Fruit fly (Drosophila melanogaster) whole organism, embryonic: Measurements from ENCODE around the gene Cow.

ENCODE experiments used
- Adf1 ChIP-seq: fragments of 200-800 bp; sonication (Bioruptor generic); IDR thresholded peaks from 2 replicates; pipeline ENCODE4 v1.3.6; 2022; ENCODE audit warnings: missing biosample characterization, missing genetic modification characterization
- B-H1 ChIP-seq: fragments of 200-800 bp; sonication (Bioruptor generic); IDR thresholded peaks from 3 replicates; pipeline ENCODE4 v1.3.6; 2022; ENCODE audit warnings: missing biosample characterization, missing genetic modification characterization
- CG10267 ChIP-seq: fragments of 200-800 bp; sonication (Bioruptor generic); optimal IDR thresholded peaks from 2 replicates; lab custom pipeline; 2018; ENCODE audit warnings: missing biosample characterization, mild to moderate bottlenecking, missing genetic modification characterization, moderate library complexity
- CG11085 ChIP-seq: fragments of 200-800 bp; sonication (Bioruptor generic); IDR thresholded peaks from 2 replicates; pipeline ENCODE4 v1.3.6; 2022; ENCODE audit warnings: missing biosample characterization, missing genetic modification characterization
- CG11504 ChIP-seq: fragments of 200-800 bp; sonication (Bioruptor generic); optimal IDR thresholded peaks from 3 replicates; lab custom pipeline; 2019; ENCODE audit warnings: missing biosample characterization, mild to moderate bottlenecking, missing genetic modification characterization, moderate library complexity
- CG11560 ChIP-seq: fragments of 200-800 bp; sonication (Bioruptor generic); IDR thresholded peaks from 3 replicates; pipeline ENCODE4 v1.3.6; 2022; ENCODE audit warnings: missing biosample characterization, missing genetic modification characterization
- CG11696 ChIP-seq: fragments of 200-800 bp; sonication (Bioruptor generic); IDR thresholded peaks from 2 replicates; pipeline ENCODE4 v1.3.6; 2022; ENCODE audit warnings: missing biosample characterization, missing genetic modification characterization
- CG12104 ChIP-seq: fragments of 200-800 bp; sonication (Bioruptor generic); optimal IDR thresholded peaks from 3 replicates; lab custom pipeline; 2016; ENCODE audit warnings: missing biosample characterization, missing genetic modification characterization
- CG13287 ChIP-seq: fragments of 200-800 bp; sonication (Bioruptor generic); IDR thresholded peaks from 2 replicates; pipeline ENCODE4 v1.3.6; 2022; ENCODE audit warnings: missing biosample characterization, missing genetic modification characterization; ENCODE audit not compliant: partially characterized antibody
- CG13296 ChIP-seq: fragments of 200-800 bp; sonication (Bioruptor generic); optimal IDR thresholded peaks from 3 replicates; lab custom pipeline; 2018; ENCODE audit warnings: missing biosample characterization, mild to moderate bottlenecking, missing genetic modification characterization
- CG13624 ChIP-seq: fragments of 200-800 bp; sonication (Bioruptor generic); optimal IDR thresholded peaks from 2 replicates; lab custom pipeline; 2016; ENCODE audit warnings: missing biosample characterization, missing genetic modification characterization
- CG14050 ChIP-seq: fragments of 200-800 bp; sonication (Bioruptor generic); IDR thresholded peaks from 3 replicates; pipeline ENCODE4 v1.3.6; 2022; ENCODE audit warnings: missing biosample characterization, missing genetic modification characterization
- CG1603 ChIP-seq: fragments of 200-800 bp; sonication (Bioruptor generic); optimal IDR thresholded peaks from 2 replicates; lab custom pipeline; 2019; ENCODE audit warnings: missing biosample characterization, mild to moderate bottlenecking, missing genetic modification characterization, moderate library complexity
- CG18599 ChIP-seq: fragments of 200-800 bp; sonication (Bioruptor generic); optimal IDR thresholded peaks from 3 replicates; lab custom pipeline; 2017; ENCODE audit warnings: missing biosample characterization, missing genetic modification characterization, mild to moderate bottlenecking, moderate library complexity, missing genetic modification reagents
- CG18764 ChIP-seq: fragments of 200-800 bp; sonication (Bioruptor generic); optimal IDR thresholded peaks from 3 replicates; lab custom pipeline; 2016; ENCODE audit warnings: missing biosample characterization, missing genetic modification characterization
- CG2116 ChIP-seq: fragments of 200-800 bp; sonication (Bioruptor generic); optimal IDR thresholded peaks from 3 replicates; lab custom pipeline; 2018; ENCODE audit warnings: missing biosample characterization, mild to moderate bottlenecking, missing genetic modification characterization
- CG2199 ChIP-seq: fragments of 200-800 bp; sonication (Bioruptor generic); IDR thresholded peaks from 3 replicates; pipeline ENCODE4 v1.3.6; 2022; ENCODE audit warnings: missing biosample characterization, missing genetic modification characterization
- CG2889 ChIP-seq: fragments of 200-800 bp; sonication (Bioruptor generic); IDR thresholded peaks from 3 replicates; pipeline ENCODE4 v1.3.6; 2022; ENCODE audit warnings: missing biosample characterization, missing genetic modification characterization
- CG31365 ChIP-seq: fragments of 200-800 bp; sonication (Bioruptor generic); optimal IDR thresholded peaks from 2 replicates; lab custom pipeline; 2018; ENCODE audit warnings: missing biosample characterization, mild to moderate bottlenecking, missing genetic modification characterization
- CG7271 ChIP-seq: fragments of 200-800 bp; sonication (Bioruptor generic); optimal IDR thresholded peaks from 2 replicates; lab custom pipeline; 2018; ENCODE audit warnings: missing biosample characterization, mild to moderate bottlenecking, missing genetic modification characterization, moderate library complexity
- CG8281 ChIP-seq: fragments of 200-800 bp; sonication (Bioruptor generic); optimal IDR thresholded peaks from 2 replicates; lab custom pipeline; 2018; ENCODE audit warnings: missing biosample characterization, mild to moderate bottlenecking, missing genetic modification characterization, moderate library complexity
- CG8359 ChIP-seq: fragments of 200-800 bp; sonication (Bioruptor generic); optimal IDR thresholded peaks from 2 replicates; lab custom pipeline; 2017; ENCODE audit warnings: missing biosample characterization, mild to moderate bottlenecking, missing genetic modification characterization, borderline replicate concordance
- CG8765 ChIP-seq: fragments of 200-800 bp; sonication (Bioruptor generic); IDR thresholded peaks from 2 replicates; pipeline ENCODE4 v1.3.6; 2022; ENCODE audit warnings: missing biosample characterization, missing genetic modification characterization
- CG9437 ChIP-seq: fragments of 200-800 bp; sonication (Bioruptor generic); optimal IDR thresholded peaks from 2 replicates; lab custom pipeline; 2018; ENCODE audit warnings: missing biosample characterization, mild to moderate bottlenecking, missing genetic modification characterization
- CG9817 ChIP-seq: fragments of 200-800 bp; sonication (Bioruptor generic); optimal IDR thresholded peaks from 2 replicates; lab custom pipeline; 2018; ENCODE audit warnings: missing biosample characterization, mild to moderate bottlenecking, missing genetic modification characterization, moderate library complexity
- CHES-1-like ChIP-seq: fragments of 200-800 bp; sonication (Bioruptor generic); optimal IDR thresholded peaks from 2 replicates; lab custom pipeline; 2016; ENCODE audit warnings: missing biosample characterization, missing genetic modification characterization
- Dad ChIP-seq: fragments of 200-800 bp; sonication (Bioruptor generic); optimal IDR thresholded peaks from 3 replicates; lab custom pipeline; 2016; ENCODE audit warnings: missing biosample characterization, missing genetic modification characterization
- Deaf1 ChIP-seq: fragments of 200-800 bp; optimal IDR thresholded peaks from 3 replicates; lab custom pipeline; 2019; ENCODE audit warnings: missing biosample characterization, mild to moderate bottlenecking, missing genetic modification characterization, moderate library complexity
- Dll ChIP-seq: fragments of 200-800 bp; sonication (Bioruptor generic); IDR thresholded peaks from 4 replicates; pipeline ENCODE4 v1.3.6; 2022; ENCODE audit warnings: missing biosample characterization, missing genetic modification characterization; ENCODE audit not compliant: partially characterized antibody
- Doc3 ChIP-seq: fragments of 200-800 bp; sonication (Bioruptor generic); IDR thresholded peaks from 3 replicates; pipeline ENCODE4 v1.3.6; 2022; ENCODE audit warnings: missing biosample characterization, missing genetic modification characterization; ENCODE audit not compliant: partially characterized antibody
- Dref ChIP-seq: fragments of 200-800 bp; sonication (Bioruptor generic); IDR thresholded peaks from 2 replicates; pipeline ENCODE4 v1.3.6; 2022; ENCODE audit warnings: missing biosample characterization, missing genetic modification characterization
- E2f1 ChIP-seq: fragments of 200-800 bp; sonication (Bioruptor generic); IDR thresholded peaks from 2 replicates; pipeline ENCODE4 v1.3.6; 2022; ENCODE audit warnings: missing biosample characterization, missing genetic modification characterization
- HmgD ChIP-seq: fragments of 200-800 bp; sonication (Bioruptor generic); optimal IDR thresholded peaks from 3 replicates; lab custom pipeline; 2016; ENCODE audit warnings: missing biosample characterization, missing genetic modification characterization
- MBD-R2 ChIP-seq: fragments of 200-800 bp; sonication (Bioruptor generic); IDR thresholded peaks from 2 replicates; pipeline ENCODE4 v1.3.6; 2022; ENCODE audit warnings: missing biosample characterization, missing genetic modification characterization
- Nf-YC ChIP-seq: fragments of 200-800 bp; optimal IDR thresholded peaks from 3 replicates; lab custom pipeline; 2019; ENCODE audit warnings: missing biosample characterization, mild to moderate bottlenecking, missing genetic modification characterization, moderate library complexity
- TFAM ChIP-seq: fragments of 200-800 bp; sonication (Bioruptor generic); optimal IDR thresholded peaks from 2 replicates; lab custom pipeline; 2017; ENCODE audit warnings: missing biosample characterization, missing genetic modification characterization, inconsistent platforms
- Usf ChIP-seq: fragments of 200-800 bp; sonication (Bioruptor generic); optimal IDR thresholded peaks from 2 replicates; lab custom pipeline; 2017; ENCODE audit warnings: missing genotype, missing biosample characterization, missing genetic modification characterization
- al ChIP-seq: fragments of 200-800 bp; sonication (Bioruptor generic); IDR thresholded peaks from 2 replicates; pipeline ENCODE4 v1.3.6; 2022; ENCODE audit warnings: missing biosample characterization, missing genetic modification characterization
- bbx ChIP-seq: fragments of 200-800 bp; sonication (Bioruptor generic); IDR thresholded peaks from 2 replicates; pipeline ENCODE4 v1.3.6; 2022; ENCODE audit warnings: missing biosample characterization, missing genetic modification characterization; ENCODE audit not compliant: partially characterized antibody
- btn ChIP-seq: fragments of 200-800 bp; sonication (Bioruptor generic); optimal IDR thresholded peaks from 2 replicates; lab custom pipeline; 2016; ENCODE audit warnings: missing biosample characterization, missing genetic modification characterization
- eyg ChIP-seq: fragments of 200-800 bp; sonication (Bioruptor generic); optimal IDR thresholded peaks from 3 replicates; lab custom pipeline; 2016; ENCODE audit warnings: missing biosample characterization, missing genetic modification characterization
- gsb ChIP-seq: fragments of 200-800 bp; sonication (Bioruptor generic); IDR thresholded peaks from 2 replicates; pipeline ENCODE4 v1.3.6; 2022; ENCODE audit warnings: missing biosample characterization, missing genetic modification characterization
- h ChIP-seq: fragments of >200 bp; optimal IDR thresholded peaks from 2 replicates; lab custom pipeline; 2017
- hb ChIP-seq: fragments of 200-800 bp; sonication (Bioruptor generic); IDR thresholded peaks from 3 replicates; pipeline ENCODE4 v1.3.6; 2022; ENCODE audit warnings: missing biosample characterization, missing genetic modification characterization; ENCODE audit not compliant: partially characterized antibody
- inv ChIP-seq: fragments of 200-800 bp; sonication (Bioruptor generic); IDR thresholded peaks from 2 replicates; pipeline ENCODE4 v1.3.6; 2022; ENCODE audit warnings: missing biosample characterization, missing genetic modification characterization; ENCODE audit not compliant: partially characterized antibody
- nerfin-1 ChIP-seq: fragments of 200-800 bp; sonication (Bioruptor generic); optimal IDR thresholded peaks from 3 replicates; lab custom pipeline; 2019; ENCODE audit warnings: missing biosample characterization, mild to moderate bottlenecking, missing genetic modification characterization, moderate library complexity
- run ChIP-seq: fragments of 200-800 bp; sonication (Bioruptor generic); optimal IDR thresholded peaks from 3 replicates; lab custom pipeline; 2018; ENCODE audit warnings: missing biosample characterization, mild to moderate bottlenecking, missing genetic modification characterization
- tin ChIP-seq: fragments of 200-800 bp; sonication (Bioruptor generic); optimal IDR thresholded peaks from 3 replicates; lab custom pipeline; 2016; ENCODE audit warnings: missing biosample characterization, missing genetic modification characterization
- tll ChIP-seq, 2 experiments: fragments of 200-800 bp in 1 of 2; fragments of >200 bp in 1 of 2; sonication (Bioruptor generic) in 1 of 2; optimal IDR thresholded peaks; 2 replicates each; lab custom pipeline; 2017 to 2019; ENCODE audit warnings: missing biosample characterization in 2 of 2, missing genetic modification characterization in 2 of 2, mild to moderate bottlenecking in 1 of 2, moderate library complexity in 1 of 2
- unc-4 ChIP-seq: fragments of 200-800 bp; sonication (Bioruptor generic); IDR thresholded peaks from 2 replicates; pipeline ENCODE4 v1.3.6; 2022; ENCODE audit warnings: missing biosample characterization, missing genetic modification characterization; ENCODE audit not compliant: partially characterized antibody
- vnd ChIP-seq: fragments of 200-800 bp; sonication (Bioruptor generic); IDR thresholded peaks from 3 replicates; pipeline ENCODE4 v1.3.6; 2022; ENCODE audit warnings: missing biosample characterization, missing genetic modification characterization; ENCODE audit not compliant: partially characterized antibody

The Cow gene

DNA sequence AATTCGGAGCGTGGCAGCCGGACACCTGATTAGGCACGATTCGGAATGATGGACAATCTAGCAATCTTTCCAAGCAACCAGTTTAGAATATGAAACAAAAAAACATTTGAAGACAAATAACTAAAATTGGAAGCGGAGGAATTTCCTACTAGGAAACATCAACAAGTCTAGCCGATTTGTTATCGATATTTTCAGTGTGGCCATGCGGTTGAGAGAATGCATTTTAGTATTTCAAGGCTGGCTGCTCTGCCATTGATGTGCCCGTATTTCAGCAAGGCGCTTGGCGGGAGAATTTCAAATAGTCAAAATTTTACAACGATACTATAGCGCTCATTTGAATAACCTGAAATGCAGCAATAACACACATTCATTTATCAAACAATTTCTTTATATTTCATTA lies 15.3 kb upstream of the Cow start, which contains the start of gene CG31457 (continued):
- TF ChIP-seq CG2199 (GFP tag; lab: Robert Waterston, UW) (no peak), TFAM (GFP tag; lab: Kevin White, UChicago) (no peak), al (GFP tag; lab: Robert Waterston, UW) (no peak), CG9437 (GFP tag; lab: Kevin White, UChicago) (no peak), Nf-YC (tag; lab: Kevin White, UChicago) (peak; percentile 10), CHES-1-like (GFP tag; lab: Kevin White, UChicago) (peak; percentile 30), btn (GFP tag; lab: Kevin White, UChicago) (no peak), Deaf1 (tag; lab: Kevin White, UChicago) (no peak), gsb (GFP tag; lab: Robert Waterston, UW) (no peak), h (lab: Kevin White, UChicago) (no peak), run (tag; lab: Kevin White, UChicago) (no peak), CG18764 (GFP tag; lab: Kevin White, UChicago) (no peak), inv (GFP tag; lab: Robert Waterston, UW) (peak; percentile 76), CG11696 (GFP tag; lab: Robert Waterston, UW) (no peak), B-H1 (no peak), MBD-R2 (GFP tag; lab: Robert Waterston, UW) (peak; percentile 78), unc-4 (GFP tag; lab: Robert Waterston, UW) (peak; percentile 89), Doc3 (GFP tag; lab: Robert Waterston, UW) (peak; percentile 83), tin (GFP tag; lab: Kevin White, UChicago) (no peak), tll (GFP tag; optimal IDR thresholded peaks at IDR 0.05; lab: Kevin White, UChicago) (no peak), Dref (GFP tag; lab: Robert Waterston, UW) (peak; percentile 82), CG2116 (GFP tag; lab: Kevin White, UChicago) (peak; percentile 64), Dad (GFP tag; lab: Kevin White, UChicago) (no peak), CG8281 (tag; lab: Kevin White, UChicago) (no peak), CG13624 (no peak), CG18599 (GFP tag; lab: Kevin White, UChicago) (no peak), vnd (GFP tag; lab: Robert Waterston, UW) (peak; percentile 63), CG8765 (no peak), CG13296 (GFP tag; lab: Kevin White, UChicago) (no peak), Dll (peak; percentile 87), bbx (GFP tag; lab: Robert Waterston, UW) (peak; percentile 81), HmgD (GFP tag; lab: Kevin White, UChicago) (peak; percentile 61), CG7271 (tag; lab: Kevin White, UChicago) (no peak), E2f1 (GFP tag; lab: Robert Waterston, UW) (no peak), nerfin-1 (peak; percentile 91), CG14050 (GFP tag; lab: Robert Waterston, UW) (no peak), CG9817 (tag; lab: Kevin White, UChicago) (no peak), CG11504 (no peak), CG1603 (peak; percentile 82), CG2889 (GFP tag; lab: Robert Waterston, UW) (no peak), CG12104 (no peak), CG8359 (GFP tag; lab: Kevin White, UChicago) (no peak), Usf (no peak), eyg (GFP tag; lab: Kevin White, UChicago) (no peak), Adf1 (GFP tag; lab: Robert Waterston, UW) (no peak), CG10267 (tag; lab: Kevin White, UChicago) (peak; percentile 47), CG13287 (GFP tag; lab: Robert Waterston, UW) (peak; percentile 93), CG31365 (tag; lab: Kevin White, UChicago) (no peak), CG11085 (GFP tag; lab: Robert Waterston, UW) (no peak), hb (no peak), CG11560 (tag; lab: Robert Waterston, UW) (no peak)
